Worm (Caenorhabditis elegans) whole organism, mixed stage, embryonic: ENCODE data around the gene Y62H9A.14.

Experiments
- M03D4.4 ChIP-seq: sonication (generic microtip); optimal IDR thresholded peaks from 2 replicates; lab custom pipeline; 2017; ENCODE audit warnings: mild to moderate bottlenecking, missing genetic modification characterization, missing compliant biosample characterization
- bed-3 ChIP-seq: fragments of 200-800 bp; sonication (Bioruptor generic); optimal IDR thresholded peaks from 3 replicates; lab custom pipeline; 2018; ENCODE audit warnings: mild to moderate bottlenecking, missing genetic modification characterization, moderate library complexity, missing compliant biosample characterization
- blmp-1 ChIP-seq: fragments of 150-350 bp; optimal IDR thresholded peaks from 2 replicates; lab custom pipeline; 2014; ENCODE audit warnings: missing biosample characterization, missing genetic modification characterization
- ceh-39 ChIP-seq: fragments of 150-350 bp; optimal IDR thresholded peaks from 2 replicates; lab custom pipeline; 2014; ENCODE audit warnings: missing biosample characterization, missing genetic modification characterization
- ceh-43 ChIP-seq: fragments of 200-800 bp; sonication (Bioruptor generic); optimal IDR thresholded peaks from 2 replicates; lab custom pipeline; 2018; ENCODE audit warnings: mild to moderate bottlenecking, missing genetic modification characterization, moderate library complexity, missing compliant biosample characterization
- ceh-83 ChIP-seq: fragments of 200-800 bp; sonication (Bioruptor generic); optimal IDR thresholded peaks from 2 replicates; lab custom pipeline; 2018; ENCODE audit warnings: mild to moderate bottlenecking, missing genetic modification characterization, missing compliant biosample characterization
- ces-1 ChIP-seq: fragments of 150-350 bp; optimal IDR thresholded peaks from 2 replicates; lab custom pipeline; 2014; ENCODE audit warnings: missing biosample characterization, missing genetic modification reagents, missing genetic modification characterization
- cnd-1 ChIP-seq: fragments of 200-800 bp; sonication (Bioruptor generic); optimal IDR thresholded peaks from 2 replicates; lab custom pipeline; 2018; ENCODE audit warnings: mild to moderate bottlenecking, missing genetic modification characterization, missing compliant biosample characterization
- drap-1 ChIP-seq: fragments of 200-800 bp; sonication (Bioruptor generic); optimal IDR thresholded peaks from 3 replicates; lab custom pipeline; 2018; ENCODE audit warnings: mild to moderate bottlenecking, missing genetic modification characterization, missing compliant biosample characterization
- elt-1 ChIP-seq: sonication (generic microtip); optimal IDR thresholded peaks from 2 replicates; lab custom pipeline; 2017; ENCODE audit warnings: missing genetic modification characterization, mild to moderate bottlenecking, missing compliant biosample characterization, antibody characterized with exemption, moderate library complexity, borderline replicate concordance; ENCODE audit not compliant: insufficient read depth
- elt-3 ChIP-seq: fragments of 150-350 bp; optimal IDR thresholded peaks from 2 replicates; lab custom pipeline; 2014; ENCODE audit warnings: missing biosample characterization, missing genetic modification characterization
- flh-1 ChIP-seq: fragments of 200-800 bp; sonication (Bioruptor generic); optimal IDR thresholded peaks from 2 replicates; lab custom pipeline; 2018; ENCODE audit warnings: mild to moderate bottlenecking, missing genetic modification characterization, moderate library complexity, missing compliant biosample characterization
- ham-2 ChIP-seq: fragments of 200-800 bp; sonication (Bioruptor generic); optimal IDR thresholded peaks from 2 replicates; lab custom pipeline; 2018; ENCODE audit warnings: mild to moderate bottlenecking, missing genetic modification characterization, missing compliant biosample characterization
- hlh-1 ChIP-seq: fragments of 150-350 bp; optimal IDR thresholded peaks from 2 replicates; lab custom pipeline; 2014; ENCODE audit warnings: missing biosample characterization, missing genetic modification reagents, missing genetic modification characterization
- lin-13 ChIP-seq: fragments of 150-350 bp; optimal IDR thresholded peaks from 2 replicates; lab custom pipeline; 2014; ENCODE audit warnings: missing biosample characterization, missing genetic modification characterization
- lin-32 ChIP-seq: fragments of 200-800 bp; sonication (Bioruptor generic); optimal IDR thresholded peaks from 2 replicates; lab custom pipeline; 2018; ENCODE audit warnings: mild to moderate bottlenecking, missing genetic modification characterization, missing compliant biosample characterization
- lsy-2 ChIP-seq: fragments of 150-350 bp; optimal IDR thresholded peaks from 2 replicates; lab custom pipeline; 2014; ENCODE audit warnings: missing biosample characterization, missing genetic modification characterization
- mab-5 ChIP-seq: fragments of 150-350 bp; optimal IDR thresholded peaks from 2 replicates; lab custom pipeline; 2014; ENCODE audit warnings: missing biosample characterization, missing genetic modification characterization
- mep-1 ChIP-seq: fragments of 150-350 bp; optimal IDR thresholded peaks from 2 replicates; lab custom pipeline; 2017; ENCODE audit warnings: missing biosample characterization, missing genetic modification reagents, missing genetic modification characterization, inconsistent platforms
- mls-2 ChIP-seq: sonication (generic microtip); optimal IDR thresholded peaks from 2 replicates; lab custom pipeline; 2016; ENCODE audit warnings: mild to moderate bottlenecking, missing genetic modification characterization, moderate library complexity, missing compliant biosample characterization
- nhr-12 ChIP-seq: fragments of 150-350 bp; optimal IDR thresholded peaks from 2 replicates; lab custom pipeline; 2014; ENCODE audit warnings: missing biosample characterization, missing genetic modification characterization
- nhr-2 ChIP-seq: fragments of 150-350 bp; optimal IDR thresholded peaks from 2 replicates; lab custom pipeline; 2014; ENCODE audit warnings: missing biosample characterization, missing genetic modification characterization
- nhr-237 ChIP-seq: fragments of 150-350 bp; optimal IDR thresholded peaks from 2 replicates; lab custom pipeline; 2014; ENCODE audit warnings: missing biosample characterization, missing genetic modification characterization
- nhr-28 ChIP-seq: fragments of 150-350 bp; optimal IDR thresholded peaks from 2 replicates; lab custom pipeline; 2014; ENCODE audit warnings: missing biosample characterization, missing genetic modification characterization
- nhr-76 ChIP-seq: sonication (generic microtip); optimal IDR thresholded peaks from 2 replicates; lab custom pipeline; 2017; ENCODE audit warnings: missing biosample characterization, missing genetic modification characterization
- pha-4 ChIP-seq: fragments of 150-350 bp; optimal IDR thresholded peaks from 2 replicates; lab custom pipeline; 2018; ENCODE audit warnings: missing biosample characterization, missing genetic modification reagents, missing genetic modification characterization
- sem-2 ChIP-seq: fragments of 200-800 bp; sonication (Bioruptor generic); optimal IDR thresholded peaks from 2 replicates; lab custom pipeline; 2018; ENCODE audit warnings: mild to moderate bottlenecking, missing genetic modification characterization, missing compliant biosample characterization
- snpc-4 ChIP-seq: fragments of 150-350 bp; optimal IDR thresholded peaks from 2 replicates; lab custom pipeline; 2014; ENCODE audit warnings: missing biosample characterization, missing genetic modification characterization
- sptf-1 ChIP-seq: sonication (generic microtip); optimal IDR thresholded peaks from 2 replicates; lab custom pipeline; 2017; ENCODE audit warnings: mild to moderate bottlenecking, missing genetic modification characterization, moderate library complexity, missing compliant biosample characterization
- tbx-8 ChIP-seq: fragments of 200-800 bp; sonication (Bioruptor generic); optimal IDR thresholded peaks from 2 replicates; lab custom pipeline; 2018; ENCODE audit warnings: mild to moderate bottlenecking, missing genetic modification characterization, moderate library complexity, missing compliant biosample characterization
- unc-120 ChIP-seq: sonication (generic microtip); optimal IDR thresholded peaks from 2 replicates; lab custom pipeline; 2017; ENCODE audit warnings: missing genetic modification characterization, missing compliant biosample characterization; ENCODE audit not compliant: poor library complexity, severe bottlenecking
- unc-39 ChIP-seq: fragments of 150-350 bp; optimal IDR thresholded peaks from 2 replicates; lab custom pipeline; 2014; ENCODE audit warnings: missing biosample characterization, missing genetic modification characterization
- unc-62 ChIP-seq: fragments of 150-350 bp; optimal IDR thresholded peaks from 2 replicates; lab custom pipeline; 2014; ENCODE audit warnings: missing biosample characterization, missing genetic modification reagents, missing genetic modification characterization
- zip-8 ChIP-seq: fragments of 150-350 bp; optimal IDR thresholded peaks from 2 replicates; lab custom pipeline; 2014; ENCODE audit warnings: missing biosample characterization, missing genetic modification characterization
- ztf-11 ChIP-seq: fragments of 150-350 bp; optimal IDR thresholded peaks from 2 replicates; lab custom pipeline; 2014; ENCODE audit warnings: missing biosample characterization, missing genetic modification characterization

Y62H9A.14 gene

DNA sequence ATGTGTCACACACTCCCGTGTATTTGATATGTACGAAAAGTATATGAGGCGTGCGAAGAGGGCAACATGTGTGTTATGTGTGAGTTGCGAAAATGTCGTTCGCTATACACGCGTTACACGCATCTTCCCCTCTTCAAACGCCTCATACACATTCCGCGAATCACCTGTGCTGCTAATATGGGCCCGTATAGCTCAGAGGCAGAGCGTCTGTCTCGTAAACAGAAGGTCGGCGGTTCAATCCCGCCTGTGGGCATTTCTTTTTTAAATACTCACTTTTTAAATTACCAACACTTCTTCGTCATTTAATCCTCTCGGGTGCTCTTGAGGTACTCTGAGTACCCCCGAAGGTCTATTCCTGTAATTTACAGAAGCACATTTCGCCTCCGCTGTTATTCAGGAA, 12.5 kb downstream of the Y62H9A.14 start:
- TF ChIP-seq zip-8: no peak

DNA sequence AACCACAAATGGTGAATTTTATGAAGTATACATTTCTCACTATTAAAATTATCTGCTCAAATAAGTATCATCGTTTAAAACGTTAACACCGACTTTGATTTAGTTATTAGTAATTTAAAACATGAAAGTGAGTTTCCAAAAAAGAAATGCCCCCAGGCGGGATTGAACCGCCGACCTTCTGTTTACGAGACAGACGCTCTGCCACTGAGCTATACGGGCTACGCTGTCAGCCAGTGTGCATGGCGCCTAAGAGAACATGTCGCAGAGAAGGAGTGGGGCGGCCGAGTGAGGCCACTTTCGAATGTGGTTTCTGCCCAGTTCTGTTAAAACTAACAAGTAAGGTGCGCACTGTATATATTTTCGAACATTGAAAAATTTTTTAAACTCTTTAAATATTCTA, 13.9 kb downstream of the Y62H9A.14 start:
- no peak for TF ChIP-seq mab-5 (tag; lab: Kevin White, UChicago)
- no peak for TF ChIP-seq blmp-1 (tag; lab: Kevin White, UChicago)
- peak; percentile 28 for TF ChIP-seq tbx-8 (GFP tag; lab: Kevin White, UChicago)
- TF ChIP-seq unc-120 (tag; lab: Kevin White, UChicago): peak; percentile 75
- no peak for TF ChIP-seq elt-3 (tag; lab: Kevin White, UChicago)
- no peak for TF ChIP-seq elt-1
- no peak for TF ChIP-seq snpc-4 (tag; lab: Kevin White, UChicago)
- no peak for TF ChIP-seq ceh-39 (tag; lab: Kevin White, UChicago)
- peak; percentile 41 for TF ChIP-seq ceh-43 (GFP tag; lab: Kevin White, UChicago)
- TF ChIP-seq unc-62 (GFP tag; lab: Kevin White, UChicago): no peak
- no peak for TF ChIP-seq nhr-2 (tag; lab: Kevin White, UChicago)
- TF ChIP-seq lsy-2 (tag; lab: Kevin White, UChicago): no peak
- TF ChIP-seq mep-1: peak; percentile 16
- TF ChIP-seq flh-1 (GFP tag; lab: Kevin White, UChicago): no peak
- peak; percentile 73 for TF ChIP-seq mls-2 (tag; lab: Kevin White, UChicago)
- peak; percentile 70 for TF ChIP-seq sem-2 (GFP tag; lab: Kevin White, UChicago)
- TF ChIP-seq M03D4.4 (tag; lab: Kevin White, UChicago): peak; percentile 80
- peak; percentile 41 for TF ChIP-seq lin-32 (GFP tag; lab: Kevin White, UChicago)
- peak; percentile 85 for TF ChIP-seq cnd-1 (tag; lab: Kevin White, UChicago)
- TF ChIP-seq sptf-1 (tag; lab: Kevin White, UChicago): peak; percentile 87
- TF ChIP-seq ham-2 (GFP tag; lab: Kevin White, UChicago): peak; percentile 62
- peak; percentile 41 for TF ChIP-seq pha-4 (tag; lab: Kevin White, UChicago)
- no peak for TF ChIP-seq nhr-28 (tag; lab: Kevin White, UChicago)
- peak; percentile 65 for TF ChIP-seq bed-3 (GFP tag; lab: Kevin White, UChicago)
- no peak for TF ChIP-seq hlh-1 (tag; lab: Kevin White, UChicago)
- TF ChIP-seq drap-1 (GFP tag; lab: Kevin White, UChicago): peak; percentile 85
- TF ChIP-seq ceh-83 (GFP tag; lab: Kevin White, UChicago): peak; percentile 69
- no peak for TF ChIP-seq nhr-12 (tag; lab: Kevin White, UChicago)
- TF ChIP-seq ztf-11 (tag; lab: Kevin White, UChicago): no peak
- no peak for TF ChIP-seq zip-8
- TF ChIP-seq ces-1 (GFP tag; lab: Kevin White, UChicago): peak; percentile 42
- TF ChIP-seq lin-13 (tag; lab: Kevin White, UChicago): no peak
- no peak for TF ChIP-seq nhr-76 (tag; lab: Kevin White, UChicago)
- no peak for TF ChIP-seq unc-39 (tag; lab: Kevin White, UChicago)
- TF ChIP-seq nhr-237 (tag; lab: Kevin White, UChicago): no peak

DNA sequence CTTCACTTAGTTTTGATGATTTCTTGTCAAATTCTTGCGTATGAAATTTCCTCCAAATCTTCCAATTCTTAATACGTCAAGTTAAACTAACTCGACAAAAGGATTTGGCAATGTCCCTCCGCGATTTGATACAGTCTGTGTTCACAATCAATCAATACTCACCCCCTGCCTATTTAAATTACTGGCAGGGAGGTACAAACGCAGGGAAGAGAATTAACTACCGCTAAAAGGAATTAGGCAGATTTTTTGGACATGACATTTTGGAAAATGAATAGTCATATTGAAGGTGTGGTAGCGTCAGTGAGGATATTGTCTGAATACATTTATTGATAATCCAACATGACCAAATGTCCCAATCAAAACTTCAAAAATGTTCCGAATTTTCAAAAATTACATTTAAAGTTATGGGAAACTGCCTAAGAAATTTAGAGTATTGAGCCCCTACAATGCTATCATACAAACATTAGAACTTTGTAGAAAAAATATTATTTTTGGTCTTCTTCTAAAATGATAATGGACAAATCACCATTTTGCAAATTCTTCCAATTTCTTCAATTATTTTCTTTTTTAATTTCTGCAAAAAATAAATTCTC, 16.4 kb downstream of the Y62H9A.14 start:
- TF ChIP-seq nhr-12 (tag; lab: Kevin White, UChicago) (peak; percentile 79), ceh-43 (GFP tag; lab: Kevin White, UChicago) (peak; percentile 47), tbx-8 (GFP tag; lab: Kevin White, UChicago) (peak; percentile 59), flh-1 (GFP tag; lab: Kevin White, UChicago) (no peak), lin-13 (tag; lab: Kevin White, UChicago) (peak; percentile 78), elt-3 (tag; lab: Kevin White, UChicago) (peak; percentile 88), mab-5 (tag; lab: Kevin White, UChicago) (peak; percentile 94), unc-39 (tag; lab: Kevin White, UChicago) (peak; percentile 80), zip-8 (no peak), elt-1 (no peak), cnd-1 (tag; lab: Kevin White, UChicago) (peak; percentile 86), drap-1 (GFP tag; lab: Kevin White, UChicago) (peak; percentile 95), pha-4 (tag; lab: Kevin White, UChicago) (peak; percentile 92), sptf-1 (tag; lab: Kevin White, UChicago) (peak; percentile 87), M03D4.4 (tag; lab: Kevin White, UChicago) (peak; percentile 53), unc-120 (tag; lab: Kevin White, UChicago) (peak; percentile 89), mep-1 (peak; percentile 96), ceh-39 (tag; lab: Kevin White, UChicago) (peak; percentile 95), nhr-76 (tag; lab: Kevin White, UChicago) (peak; percentile 75), lin-32 (GFP tag; lab: Kevin White, UChicago) (peak; percentile 7), ham-2 (GFP tag; lab: Kevin White, UChicago) (peak; percentile 28), snpc-4 (tag; lab: Kevin White, UChicago) (no peak), mls-2 (tag; lab: Kevin White, UChicago) (peak; percentile 43), unc-62 (GFP tag; lab: Kevin White, UChicago) (peak; percentile 92), nhr-28 (tag; lab: Kevin White, UChicago) (peak; percentile 55), lsy-2 (tag; lab: Kevin White, UChicago) (peak; percentile 88), ceh-83 (GFP tag; lab: Kevin White, UChicago) (peak; percentile 59), sem-2 (GFP tag; lab: Kevin White, UChicago) (no peak), blmp-1 (tag; lab: Kevin White, UChicago) (peak; percentile 44), hlh-1 (tag; lab: Kevin White, UChicago) (peak; percentile 85), ces-1 (GFP tag; lab: Kevin White, UChicago) (peak; percentile 97), bed-3 (GFP tag; lab: Kevin White, UChicago) (no peak), nhr-2 (tag; lab: Kevin White, UChicago) (no peak), nhr-237 (tag; lab: Kevin White, UChicago) (peak; percentile 99), ztf-11 (tag; lab: Kevin White, UChicago) (peak; percentile 97)
